Worm (Caenorhabditis elegans) whole organism, early embryonic: ENCODE measurements around the gene K01D12.15.
A peak's percentile ranks its signal among the peaks of the same experiment; 100 is the strongest.

Experiments
- ama-1 ChIP-seq: fragments of 150-350 bp; optimal IDR thresholded peaks from 2 replicates; lab custom pipeline; 2014
- flt-1 ChIP-seq: fragments of 200-800 bp; sonication (Bioruptor generic); IDR thresholded peaks from 2 replicates; pipeline ENCODE4 v1.3.6; 2022; ENCODE audit warnings: missing genetic modification characterization, missing compliant biosample characterization
- hmbx-1 ChIP-seq: sonication (generic microtip); optimal IDR thresholded peaks from 2 replicates; lab custom pipeline; 2016; ENCODE audit warnings: mild to moderate bottlenecking, missing genetic modification characterization, missing compliant biosample characterization
- hnd-1 ChIP-seq: sonication (generic microtip); optimal IDR thresholded peaks from 2 replicates; lab custom pipeline; 2016; ENCODE audit warnings: missing genetic modification characterization, missing compliant biosample characterization
- sea-1 ChIP-seq: fragments of 200-800 bp; sonication (Bioruptor generic); conservative IDR thresholded peaks from 2 replicates; pipeline ENCODE4 v1.3.6; 2022; ENCODE audit warnings: missing genetic modification characterization, missing compliant biosample characterization
- tra-4 ChIP-seq: sonication (generic microtip); optimal IDR thresholded peaks from 2 replicates; lab custom pipeline; 2017; ENCODE audit warnings: missing genetic modification characterization, missing compliant biosample characterization

- TF ChIP-seq flt-1 (GFP tag; lab: Robert Waterston, UW) = peak; percentile 65; the same call in 1 of the 2 replicates
- TF ChIP-seq hnd-1 = peak; percentile 29
- TF ChIP-seq hmbx-1 (tag; lab: Kevin White, UChicago) = peak; percentile 2
- no peak for TF ChIP-seq ama-1 (lab: Kevin White, UChicago)
- no peak for TF ChIP-seq tra-4
- TF ChIP-seq sea-1 = no peak
Measured at ce11 chrV:12343419-12343969, 42.8 kb upstream of the K01D12.15 start, which contains the start of gene tomm-20.
